Fruit fly (Drosophila melanogaster) whole organism, wandering third instar larva: ENCODE measurements around the gene CG7443.

Experiments
- CG9705 ChIP-seq: fragments of 200-800 bp; sonication (Bioruptor generic); optimal IDR thresholded peaks from 2 replicates; lab custom pipeline; 2018; ENCODE audit warnings: missing biosample characterization, mild to moderate bottlenecking, missing genetic modification characterization
- Hnf4 ChIP-seq: fragments of 200-800 bp; sonication (Bioruptor generic); optimal IDR thresholded peaks from 2 replicates; lab custom pipeline; 2016; ENCODE audit warnings: missing biosample characterization, mild to moderate bottlenecking, missing genetic modification characterization
- Hr78 ChIP-seq: fragments of >200 bp; optimal IDR thresholded peaks from 2 replicates; lab custom pipeline; 2017; ENCODE audit warnings: missing biosample characterization, missing genetic modification characterization
- Sp1 ChIP-seq: fragments of 200-800 bp; sonication (Bioruptor generic); optimal IDR thresholded peaks from 3 replicates; lab custom pipeline; 2019; ENCODE audit warnings: missing biosample characterization, mild to moderate bottlenecking, missing genetic modification characterization, moderate library complexity
- br ChIP-seq: fragments of 200-800 bp; sonication (Bioruptor generic); optimal IDR thresholded peaks from 2 replicates; lab custom pipeline; 2016; ENCODE audit warnings: missing biosample characterization, missing genetic modification characterization
- jim ChIP-seq: fragments of 175-275, 200-325 bp; sonication (Bioruptor generic); optimal IDR thresholded peaks from 2 replicates; lab custom pipeline; 2016; ENCODE audit warnings: missing biosample characterization, mild to moderate bottlenecking, missing genetic modification characterization
- pan ChIP-seq: fragments of >200 bp; optimal IDR thresholded peaks from 2 replicates; lab custom pipeline; 2017
- psq ChIP-seq: fragments of 200-800 bp; sonication (Bioruptor generic); optimal IDR thresholded peaks from 3 replicates; lab custom pipeline; 2017; ENCODE audit warnings: missing biosample characterization, mild to moderate bottlenecking, missing genetic modification characterization, moderate library complexity
- sv ChIP-seq: fragments of 200-800 bp; sonication (Bioruptor generic); optimal IDR thresholded peaks from 3 replicates; lab custom pipeline; 2016; ENCODE audit warnings: missing biosample characterization, missing genetic modification characterization
- tai ChIP-seq: sonication (Bioruptor generic); optimal IDR thresholded peaks from 2 replicates; lab custom pipeline; 2016; ENCODE audit warnings: missing biosample characterization, missing genetic modification characterization
- usp ChIP-seq: fragments of >200 bp; optimal IDR thresholded peaks from 2 replicates; lab custom pipeline; 2017; ENCODE audit warnings: missing biosample characterization, missing genetic modification characterization

DNA sequence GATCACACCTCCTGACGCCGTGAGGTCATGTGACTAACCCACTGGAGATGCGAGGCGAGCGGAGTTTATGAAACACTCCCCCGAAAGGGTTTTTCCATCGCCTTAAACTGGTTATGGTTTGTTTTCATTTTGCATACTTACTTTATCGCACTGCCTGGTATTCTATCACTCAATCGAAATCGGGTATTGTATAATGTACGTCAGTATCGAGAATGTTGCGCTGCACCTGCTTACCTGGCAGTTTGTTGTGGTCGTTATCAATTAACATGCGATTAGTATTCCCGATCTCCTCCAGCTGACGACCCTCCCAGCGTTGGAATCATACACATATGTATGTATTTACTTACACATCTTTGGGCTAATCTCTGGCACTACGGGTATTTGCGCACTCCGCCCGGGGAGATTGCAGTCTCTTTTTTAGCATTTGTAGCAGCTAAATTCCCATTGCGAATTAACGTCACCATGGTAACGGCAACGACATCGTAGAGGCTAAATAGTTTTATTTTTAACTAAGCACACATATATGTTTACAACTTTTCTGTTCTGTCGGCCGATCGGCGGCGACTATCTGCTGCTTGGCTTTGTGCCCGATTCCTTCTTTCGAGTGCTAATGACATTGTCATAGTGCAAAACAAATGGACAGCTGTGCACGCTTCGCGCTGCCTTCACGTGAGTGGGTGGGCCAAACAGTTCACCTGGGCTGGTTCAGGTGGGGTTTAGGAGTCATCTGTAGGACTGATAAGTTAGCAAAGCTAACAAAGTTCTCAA, 29.0 kb downstream of the CG7443 start:
- no peak for TF ChIP-seq CG9705 (GFP tag; lab: Kevin White, UChicago)
- no peak for TF ChIP-seq usp (GFP tag; lab: Kevin White, UChicago)
- no peak for TF ChIP-seq Hr78
- TF ChIP-seq br (GFP tag; lab: Kevin White, UChicago) = no peak
- no peak for TF ChIP-seq pan (lab: Kevin White, UChicago)
- no peak for TF ChIP-seq sv (GFP tag; lab: Kevin White, UChicago)
- no peak for TF ChIP-seq jim (GFP tag; lab: Kevin White, UChicago)
- no peak for TF ChIP-seq psq (GFP tag; lab: Kevin White, UChicago)
- TF ChIP-seq tai (GFP tag; lab: Kevin White, UChicago) = no peak
- TF ChIP-seq Hnf4 = no peak
- no peak for TF ChIP-seq Sp1 (GFP tag; lab: Kevin White, UChicago)
